Fruit fly (Drosophila melanogaster) whole organism, embryonic: ENCODE measurements around the gene CG10510.

Experiments
- Adf1 ChIP-seq: fragments of 200-800 bp; sonication (Bioruptor generic); IDR thresholded peaks from 2 replicates; pipeline ENCODE4 v1.3.6; 2022; ENCODE audit warnings: missing biosample characterization, missing genetic modification characterization
- B-H1 ChIP-seq: fragments of 200-800 bp; sonication (Bioruptor generic); IDR thresholded peaks from 3 replicates; pipeline ENCODE4 v1.3.6; 2022; ENCODE audit warnings: missing biosample characterization, missing genetic modification characterization
- CG11560 ChIP-seq: fragments of 200-800 bp; sonication (Bioruptor generic); IDR thresholded peaks from 3 replicates; pipeline ENCODE4 v1.3.6; 2022; ENCODE audit warnings: missing biosample characterization, missing genetic modification characterization
- CG15073 ChIP-seq: fragments of 200-800 bp; sonication (Bioruptor generic); optimal IDR thresholded peaks from 2 replicates; lab custom pipeline; 2016; ENCODE audit warnings: missing biosample characterization, missing genetic modification characterization
- CG1792 ChIP-seq: fragments of 200-800 bp; sonication (Bioruptor generic); optimal IDR thresholded peaks from 2 replicates; lab custom pipeline; 2016; ENCODE audit warnings: missing biosample characterization, missing genetic modification characterization
- CG2889 ChIP-seq: fragments of 200-800 bp; sonication (Bioruptor generic); IDR thresholded peaks from 3 replicates; pipeline ENCODE4 v1.3.6; 2022; ENCODE audit warnings: missing biosample characterization, missing genetic modification characterization
- CG3726 ChIP-seq: fragments of 200-800 bp; sonication (Bioruptor generic); IDR thresholded peaks from 3 replicates; pipeline ENCODE4, ENCODE4 v1.3.6; 2022; ENCODE audit warnings: missing biosample characterization, missing genetic modification characterization
- CG3838 ChIP-seq: fragments of 200-800 bp; sonication (Bioruptor generic); optimal IDR thresholded peaks from 3 replicates; lab custom pipeline; 2016; ENCODE audit warnings: missing biosample characterization, missing genetic modification characterization
- CG3995 ChIP-seq: fragments of 200-800 bp; sonication (Bioruptor generic); optimal IDR thresholded peaks from 3 replicates; lab custom pipeline; 2016; ENCODE audit warnings: missing biosample characterization, missing genetic modification characterization
- CG4328 ChIP-seq: fragments of 200-800 bp; sonication (Bioruptor generic); optimal IDR thresholded peaks from 3 replicates; lab custom pipeline; 2017; ENCODE audit warnings: missing biosample characterization, missing genetic modification reagents, missing genetic modification characterization
- CG7745 ChIP-seq: fragments of 200-800 bp; sonication (Bioruptor generic); optimal IDR thresholded peaks from 2 replicates; lab custom pipeline; 2018; ENCODE audit warnings: missing biosample characterization, mild to moderate bottlenecking, missing genetic modification characterization, moderate library complexity
- CG7987 ChIP-seq: fragments of 200-800 bp; sonication (Bioruptor generic); optimal IDR thresholded peaks from 2 replicates; lab custom pipeline; 2018; ENCODE audit warnings: missing biosample characterization, mild to moderate bottlenecking, missing genetic modification characterization, moderate library complexity
- CG8359 ChIP-seq: fragments of 200-800 bp; sonication (Bioruptor generic); optimal IDR thresholded peaks from 2 replicates; lab custom pipeline; 2017; ENCODE audit warnings: missing biosample characterization, mild to moderate bottlenecking, missing genetic modification characterization, borderline replicate concordance
- Chrac-16 ChIP-seq: fragments of 200-800 bp; sonication (Bioruptor generic); optimal IDR thresholded peaks from 3 replicates; lab custom pipeline; 2016; ENCODE audit warnings: missing biosample characterization, missing genetic modification characterization
- D ChIP-seq, 2 experiments: fragments of 200-800 bp in 1 of 2; fragments of >200 bp in 1 of 2; sonication (Bioruptor generic) in 1 of 2; optimal IDR thresholded peaks; 2 replicates in 1 of 2; 3 replicates in 1 of 2; lab custom pipeline; 2017; ENCODE audit warnings: mild to moderate bottlenecking in 1 of 2, missing biosample characterization in 1 of 2, missing genetic modification characterization in 1 of 2, missing genetic modification reagents in 1 of 2
- D19B ChIP-seq: fragments of 200-800 bp; sonication (Bioruptor generic); optimal IDR thresholded peaks from 2 replicates; lab custom pipeline; 2017; ENCODE audit warnings: missing biosample characterization, mild to moderate bottlenecking, missing genetic modification characterization
- Doc2 ChIP-seq: fragments of 200-800 bp; sonication (Bioruptor generic); IDR thresholded peaks from 2 replicates; pipeline ENCODE4 v1.3.6; 2022; ENCODE audit warnings: missing biosample characterization, missing genetic modification characterization
- Dref ChIP-seq: fragments of 200-800 bp; sonication (Bioruptor generic); IDR thresholded peaks from 2 replicates; pipeline ENCODE4 v1.3.6; 2022; ENCODE audit warnings: missing biosample characterization, missing genetic modification characterization
- HLH3B ChIP-seq: fragments of 200-800 bp; sonication (Bioruptor generic); IDR thresholded peaks from 2 replicates; pipeline ENCODE4 v1.3.6; 2022; ENCODE audit warnings: missing biosample characterization, missing genetic modification characterization
- HLH54F ChIP-seq: fragments of 200-800 bp; sonication (Bioruptor generic); optimal IDR thresholded peaks from 3 replicates; lab custom pipeline; 2016; ENCODE audit warnings: missing biosample characterization, missing genetic modification characterization
- HLHmδ ChIP-seq: fragments of 200-800 bp; sonication (Bioruptor generic); optimal IDR thresholded peaks from 2 replicates; lab custom pipeline; 2018; ENCODE audit warnings: missing biosample characterization, mild to moderate bottlenecking, missing genetic modification characterization, moderate library complexity
- Hmr ChIP-seq: fragments of 200-800 bp; sonication (Bioruptor generic); optimal IDR thresholded peaks from 3 replicates; lab custom pipeline; 2017; ENCODE audit warnings: mild to moderate bottlenecking, missing biosample characterization, missing genetic modification reagents, missing genetic modification characterization
- Meics ChIP-seq: fragments of 200-800 bp; sonication (Bioruptor generic); optimal IDR thresholded peaks from 2 replicates; lab custom pipeline; 2017; ENCODE audit warnings: missing biosample characterization, mild to moderate bottlenecking, missing genetic modification characterization
- Nf-YA ChIP-seq: fragments of 200-800 bp; sonication (Bioruptor generic); IDR thresholded peaks from 2 replicates; pipeline ENCODE4 v1.3.6; 2022; ENCODE audit warnings: missing biosample characterization, missing genetic modification characterization
- Nf-YB ChIP-seq: fragments of 200-800 bp; sonication (Bioruptor generic); optimal IDR thresholded peaks from 3 replicates; lab custom pipeline; 2019; ENCODE audit warnings: missing biosample characterization, mild to moderate bottlenecking, missing genetic modification characterization, moderate library complexity
- Spps ChIP-seq: fragments of 200-800 bp; sonication (Bioruptor generic); optimal IDR thresholded peaks from 2 replicates; lab custom pipeline; 2018; ENCODE audit warnings: missing biosample characterization, mild to moderate bottlenecking, missing genetic modification characterization
- Vsx1 ChIP-seq: fragments of 200-800 bp; sonication (Bioruptor generic); optimal IDR thresholded peaks from 2 replicates; lab custom pipeline; 2017; ENCODE audit warnings: missing biosample characterization, mild to moderate bottlenecking, missing genetic modification characterization, missing genetic modification reagents
- al ChIP-seq: fragments of 200-800 bp; sonication (Bioruptor generic); IDR thresholded peaks from 2 replicates; pipeline ENCODE4 v1.3.6; 2022; ENCODE audit warnings: missing biosample characterization, missing genetic modification characterization
- az2 ChIP-seq: fragments of 200-800 bp; sonication (Bioruptor generic); optimal IDR thresholded peaks from 3 replicates; lab custom pipeline; 2016; ENCODE audit warnings: missing biosample characterization, missing genetic modification characterization
- bab2 ChIP-seq: fragments of 200-800 bp; sonication (Bioruptor generic); optimal IDR thresholded peaks from 2 replicates; lab custom pipeline; 2016; ENCODE audit warnings: missing biosample characterization, missing genetic modification characterization
- cad ChIP-seq: fragments of >200 bp; optimal IDR thresholded peaks from 2 replicates; lab custom pipeline; 2017; ENCODE audit warnings: missing biosample characterization, missing genetic modification characterization
- cato ChIP-seq: fragments of 200-800 bp; sonication (Bioruptor generic); optimal IDR thresholded peaks from 2 replicates; lab custom pipeline; 2016; ENCODE audit warnings: missing biosample characterization, missing genetic modification characterization, borderline replicate concordance
- da ChIP-seq: fragments of 200-800 bp; sonication (Bioruptor generic); optimal IDR thresholded peaks from 2 replicates; lab custom pipeline; 2016; ENCODE audit warnings: missing biosample characterization, missing genetic modification characterization
- dysf ChIP-seq: fragments of 200-800 bp; sonication (Bioruptor generic); IDR thresholded peaks from 3 replicates; pipeline ENCODE4 v1.3.6; 2022; ENCODE audit warnings: missing biosample characterization, missing genetic modification characterization
- eve ChIP-seq, 2 experiments: fragments of >200 bp; optimal IDR thresholded peaks; 2 replicates each; lab custom pipeline; 2017; ENCODE audit warnings: missing biosample characterization in 2 of 2, missing genetic modification characterization in 2 of 2
- ham ChIP-seq: fragments of 200-800 bp; sonication (Bioruptor generic); IDR thresholded peaks from 2 replicates; pipeline ENCODE4 v1.3.6; 2022; ENCODE audit warnings: missing biosample characterization, missing genetic modification characterization
- hb ChIP-seq: fragments of 200-800 bp; sonication (Bioruptor generic); IDR thresholded peaks from 3 replicates; pipeline ENCODE4 v1.3.6; 2022; ENCODE audit warnings: missing biosample characterization, missing genetic modification characterization; ENCODE audit not compliant: partially characterized antibody
- hkb ChIP-seq, 2 experiments: fragments of 200-800 bp in 1 of 2; fragments of >200 bp in 1 of 2; sonication (Bioruptor generic) in 1 of 2; IDR thresholded peaks in 1 of 2; optimal IDR thresholded peaks in 1 of 2; 2 replicates each; pipeline versions ENCODE4 v1.3.6 to Lab custom; 2017 to 2022; ENCODE audit warnings: missing biosample characterization in 1 of 2, missing genetic modification characterization in 1 of 2
- inv ChIP-seq: fragments of 200-800 bp; sonication (Bioruptor generic); IDR thresholded peaks from 2 replicates; pipeline ENCODE4 v1.3.6; 2022; ENCODE audit warnings: missing biosample characterization, missing genetic modification characterization; ENCODE audit not compliant: partially characterized antibody
- lbe ChIP-seq: fragments of 200-800 bp; sonication (Bioruptor generic); optimal IDR thresholded peaks from 2 replicates; lab custom pipeline; 2016; ENCODE audit warnings: missing biosample characterization, mild to moderate bottlenecking, missing genetic modification characterization
- mirr ChIP-seq: fragments of 200-800 bp; sonication (Bioruptor generic); optimal IDR thresholded peaks from 3 replicates; lab custom pipeline; 2018; ENCODE audit warnings: missing biosample characterization, mild to moderate bottlenecking, missing genetic modification characterization
- pan ChIP-seq, 4 experiments: fragments of >200 bp in 3 of 4; fragments of 200-800 bp in 1 of 4; sonication (Bioruptor generic) in 1 of 4; optimal IDR thresholded peaks in 3 of 4; IDR thresholded peaks in 1 of 4; 2 replicates each; pipeline versions ENCODE4 v1.3.6 to Lab custom; 2017 to 2022; ENCODE audit warnings: missing biosample characterization in 2 of 4, missing genetic modification characterization in 2 of 4, mixed read lengths in 1 of 4
- run ChIP-seq: fragments of 200-800 bp; sonication (Bioruptor generic); optimal IDR thresholded peaks from 3 replicates; lab custom pipeline; 2018; ENCODE audit warnings: missing biosample characterization, mild to moderate bottlenecking, missing genetic modification characterization
- twi ChIP-seq: fragments of 200-800 bp; optimal IDR thresholded peaks from 2 replicates; lab custom pipeline; 2019; ENCODE audit warnings: missing biosample characterization, mild to moderate bottlenecking, missing genetic modification characterization, moderate library complexity
- tx ChIP-seq: fragments of 200-800 bp; sonication (Bioruptor generic); optimal IDR thresholded peaks from 2 replicates; lab custom pipeline; 2016; ENCODE audit warnings: missing biosample characterization, missing genetic modification characterization
- yki ChIP-seq: fragments of >200 bp; optimal IDR thresholded peaks from 3 replicates; lab custom pipeline; 2018
- z ChIP-seq: fragments of 200-800 bp; sonication (Bioruptor generic); IDR thresholded peaks from 3 replicates; pipeline ENCODE4 v1.3.6; 2022; ENCODE audit warnings: missing biosample characterization, missing genetic modification characterization
- zf30C ChIP-seq: fragments of 200-800 bp; sonication (Bioruptor generic); optimal IDR thresholded peaks from 3 replicates; lab custom pipeline; 2018; ENCODE audit warnings: missing biosample characterization, mild to moderate bottlenecking, missing genetic modification characterization

Gene CG10510

dm6 chr3L:21172527-21173253 lies 37.2 kb downstream of the CG10510 start, which contains the start of the genes chb and AsnS (continued):
- TF ChIP-seq twi (tag; lab: Kevin White, UChicago) (peak; percentile 72), hkb (optimal IDR thresholded peaks at IDR 0.05; lab: Kevin White, UChicago) (no peak), hkb (GFP tag; IDR thresholded peaks at IDR 0.05; lab: Robert Waterston, UW) (peak; percentile 93), pan (optimal IDR thresholded peaks at IDR 0.05; lab: Kevin White, UChicago) (no peak), pan (GFP tag; optimal IDR thresholded peaks at IDR 0.05 in 1 of 2, IDR thresholded peaks at IDR 0.05 in 1 of 2) (peak in 1 of 2 experiments; percentile 96), HLH3B (GFP tag; lab: Robert Waterston, UW) (peak; percentile 95), CG1792 (peak; percentile 48), lbe (GFP tag; lab: Kevin White, UChicago) (peak; percentile 72), CG7987 (GFP tag; lab: Kevin White, UChicago) (peak; percentile 74), CG3995 (GFP tag; lab: Kevin White, UChicago) (peak; percentile 56), al (GFP tag; lab: Robert Waterston, UW) (peak; percentile 91), CG11560 (peak; percentile 71; the same call in 2 of the 3 replicates), D (optimal IDR thresholded peaks at IDR 0.05; lab: Kevin White, UChicago) (no peak), D (GFP tag; optimal IDR thresholded peaks at IDR 0.05; lab: Kevin White, UChicago) (peak; percentile 71), CG3726 (GFP tag; lab: Robert Waterston, UW) (peak; percentile 81), da (GFP tag; lab: Kevin White, UChicago) (no peak), CG4328 (GFP tag; lab: Kevin White, UChicago) (no peak), ham (GFP tag; lab: Robert Waterston, UW) (peak; percentile 39; the same call in 1 of the 2 replicates), z (GFP tag; lab: Robert Waterston, UW) (peak; percentile 59; the same call in 1 of the 3 replicates), mirr (GFP tag; lab: Kevin White, UChicago) (peak; percentile 90), HLH54F (GFP tag; lab: Kevin White, UChicago) (peak; percentile 67), Vsx1 (peak; percentile 81), Meics (GFP tag; lab: Kevin White, UChicago) (peak; percentile 91), CG8359 (GFP tag; lab: Kevin White, UChicago) (peak; percentile 64), Doc2 (GFP tag; lab: Robert Waterston, UW) (peak; percentile 53), run (tag; lab: Kevin White, UChicago) (peak; percentile 90), inv (no peak), CG15073 (GFP tag; lab: Kevin White, UChicago) (peak; percentile 12), eve (GFP tag; optimal IDR thresholded peaks at IDR 0.05; lab: Kevin White, UChicago) (no peak), az2 (GFP tag; lab: Kevin White, UChicago) (peak; percentile 82), zf30C (GFP tag; lab: Kevin White, UChicago) (no peak), yki (lab: Kevin White, UChicago) (no peak), Adf1 (peak; percentile 43), CG3838 (GFP tag; lab: Kevin White, UChicago) (peak; percentile 27), cato (GFP tag; lab: Kevin White, UChicago) (peak; percentile 78), Spps (tag; lab: Kevin White, UChicago) (peak; percentile 66), HLHmδ (GFP tag; lab: Kevin White, UChicago) (no peak), tx (GFP tag; lab: Kevin White, UChicago) (peak; percentile 55), D19B (GFP tag; lab: Kevin White, UChicago) (peak; percentile 68), cad (GFP tag; lab: Kevin White, UChicago) (no peak), dysf (GFP tag; lab: Robert Waterston, UW) (peak; percentile 95), Nf-YA (GFP tag; lab: Robert Waterston, UW) (peak; percentile 90), B-H1 (peak; percentile 90), CG2889 (peak; percentile 88), hb (GFP tag; lab: Robert Waterston, UW) (no peak), Chrac-16 (peak; percentile 80), bab2 (peak; percentile 66), CG7745 (peak; percentile 84), Dref (GFP tag; lab: Robert Waterston, UW) (no peak), Hmr (peak; percentile 88), Nf-YB (GFP tag; lab: Kevin White, UChicago) (peak; percentile 76)
